Worm (Caenorhabditis elegans): ENCODE data around the gene F07C4.6.

F07C4.6 gene

ce11 chrV:7672258-7672657, 45.6 kb downstream of the F07C4.6 start, which contains the start of gene C12D5.4:
Gene C12D5.4 (plus strand): TSS chrV:7672558.
- no peak for TF ChIP-seq attf-6 (GFP tag; IDR thresholded peaks at IDR 0.05)
- TF ChIP-seq lsy-27 (tag; optimal IDR thresholded peaks at IDR 0.05; ENCODE audit: borderline replicate concordance, insufficient read depth), result no peak
- TF ChIP-seq ztf-18 (tag; optimal IDR thresholded peaks at IDR 0.05), result no peak
- TF ChIP-seq dox-1 (GFP tag; IDR thresholded peaks at IDR 0.05), result no peak
- TF ChIP-seq lin-40 (tag; optimal IDR thresholded peaks at IDR 0.05), result no peak
- no peak for TF ChIP-seq lag-1 (GFP tag; IDR thresholded peaks at IDR 0.05)
- no peak for TF ChIP-seq egl-44 (GFP tag; IDR thresholded peaks at IDR 0.05)

DNA sequence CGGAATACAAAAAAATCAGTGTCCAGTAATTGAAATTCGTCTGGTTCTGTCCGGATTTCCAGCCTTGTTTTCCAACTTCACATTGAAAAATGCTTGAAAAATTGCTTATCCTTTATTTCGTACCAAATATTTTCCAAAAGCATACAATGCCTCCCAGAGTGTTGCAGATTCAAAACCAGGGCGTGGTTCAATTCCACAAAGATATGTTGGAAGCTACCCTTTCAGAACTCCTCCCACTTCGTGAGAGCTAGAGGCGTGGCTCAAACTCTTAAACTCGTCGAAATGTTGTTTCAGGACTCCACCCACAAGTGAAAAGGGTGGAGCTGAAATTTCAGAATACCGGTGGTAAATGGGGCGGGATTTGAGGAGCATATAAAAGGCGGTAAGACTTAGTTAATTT, 49.3 kb downstream of the F07C4.6 start, which contains the start of gene C12D5.3:
TSS of gene C12D5.3 (plus strand) at position 301 of the 400 bp plus-strand sequence.
- TF ChIP-seq ztf-26 (tag; optimal IDR thresholded peaks at IDR 0.05) (no peak), lin-35 (GFP tag; optimal IDR thresholded peaks at IDR 0.05) (no peak), lin-40 (tag; optimal IDR thresholded peaks at IDR 0.05) (no peak), K11D2.4 (GFP tag; IDR thresholded peaks at IDR 0.05) (no peak), him-1 (tag; optimal IDR thresholded peaks at IDR 0.05) (no peak), F33H1.4 (GFP tag; IDR thresholded peaks at IDR 0.05) (no peak), let-607 (tag; optimal IDR thresholded peaks at IDR 0.05) (no peak), ama-1 (optimal IDR thresholded peaks at IDR 0.05) (no peak), ama-1 (GFP tag; optimal IDR thresholded peaks at IDR 0.05) (no peak), mcd-1 (GFP tag; IDR thresholded peaks at IDR 0.05) (no peak), Y67H2A.10 (GFP tag; conservative IDR thresholded peaks at IDR 0.05) (no peak), xnd-1 (tag; optimal IDR thresholded peaks at IDR 0.05) (no peak), hsf-1 (GFP tag; IDR thresholded peaks at IDR 0.05) (no peak), cebp-2 (GFP tag; IDR thresholded peaks at IDR 0.05) (no peak)

Data from whole organism, young adult.